Fruit fly (Drosophila melanogaster): Measurements from ENCODE around the gene CG45122.
A peak's percentile ranks its signal among the peaks of the same experiment; 100 is the strongest.

Gene CG45122

dm6 chr3R:13012351-13012750 is 31.6 kb upstream of the CG45122 start (continued):
- peak; percentile 77 for TF ChIP-seq dac (GFP tag; optimal IDR thresholded peaks at IDR 0.05)
- no peak for TF ChIP-seq CG4318 (GFP tag; optimal IDR thresholded peaks at IDR 0.05)
- peak; percentile 63 for TF ChIP-seq Ets96B (tag; optimal IDR thresholded peaks at IDR 0.05)
- peak; percentile 75 for TF ChIP-seq Hr39 (GFP tag; optimal IDR thresholded peaks at IDR 0.05)
- peak; percentile 77 for TF ChIP-seq CG6276 (GFP tag; optimal IDR thresholded peaks at IDR 0.05)
- TF ChIP-seq ss (GFP tag; optimal IDR thresholded peaks at IDR 0.05) = peak; percentile 71 to 75
- peak; percentile 80 for TF ChIP-seq Gug (GFP tag; IDR thresholded peaks at IDR 0.05)
- peak; percentile 47 for TF ChIP-seq spab (GFP tag; optimal IDR thresholded peaks at IDR 0.05)
- TF ChIP-seq CG34406 (GFP tag; optimal IDR thresholded peaks at IDR 0.05) = peak; percentile 56
- peak; percentile 92 for TF ChIP-seq Eip78C (GFP tag)
- peak; percentile 62 for TF ChIP-seq CG8632 (GFP tag; optimal IDR thresholded peaks at IDR 0.05)
- TF ChIP-seq CG7368 (GFP tag; optimal IDR thresholded peaks at IDR 0.05) = peak; percentile 74
- peak; percentile 26 for TF ChIP-seq CG6854 (GFP tag; optimal IDR thresholded peaks at IDR 0.05)
- peak; percentile 87 for TF ChIP-seq svp (GFP tag)
- TF ChIP-seq CG6163 (GFP tag; IDR thresholded peaks at IDR 0.05) = peak; percentile 88
- peak; percentile 77 for TF ChIP-seq OdsH (GFP tag; optimal IDR thresholded peaks at IDR 0.05)
- peak; percentile 58 for TF ChIP-seq Eip75B (GFP tag; optimal IDR thresholded peaks at IDR 0.05)
- TF ChIP-seq esn (GFP tag; optimal IDR thresholded peaks at IDR 0.05) = peak; percentile 81
- peak; percentile 73; the same call in 2 of the 3 replicates for TF ChIP-seq CG8119 (GFP tag; IDR thresholded peaks at IDR 0.05)
- peak; percentile 65 for TF ChIP-seq CG11902 (GFP tag; optimal IDR thresholded peaks at IDR 0.05)
- TF ChIP-seq CG11762 (GFP tag; optimal IDR thresholded peaks at IDR 0.05; ENCODE audit: insufficient read depth) = peak; percentile 33
- TF ChIP-seq CG16779 (tag; optimal IDR thresholded peaks at IDR 0.05) = peak; percentile 53
- peak; percentile 76 for TF ChIP-seq Lpt (GFP tag; optimal IDR thresholded peaks at IDR 0.05)
- TF ChIP-seq CG31627 (GFP tag; optimal IDR thresholded peaks at IDR 0.05) = peak; percentile 80
- peak; percentile 77 for TF ChIP-seq CG6792 (GFP tag; optimal IDR thresholded peaks at IDR 0.05)
- no peak; the same call in 1 of the 2 replicates for TF ChIP-seq CG15336 (GFP tag; IDR thresholded peaks at IDR 0.05)
- TF ChIP-seq CG3032 (tag; optimal IDR thresholded peaks at IDR 0.05) = peak; percentile 49
- peak; percentile 64 for TF ChIP-seq CG9139 (GFP tag; optimal IDR thresholded peaks at IDR 0.05)
- peak; percentile 68 for TF ChIP-seq Smox (GFP tag; optimal IDR thresholded peaks at IDR 0.05)

- TF ChIP-seq CG6163 (GFP tag; IDR thresholded peaks at IDR 0.05) (peak; percentile 59), CG11902 (GFP tag; optimal IDR thresholded peaks at IDR 0.05) (no peak), Gug (GFP tag; IDR thresholded peaks at IDR 0.05) (no peak), dac (GFP tag; optimal IDR thresholded peaks at IDR 0.05) (no peak)
Observed at dm6 chr3R:13012990-13013389, 31.0 kb upstream of the CG45122 start.

- TF ChIP-seq Ets21C (GFP tag; optimal IDR thresholded peaks at IDR 0.05) = no peak
- TF ChIP-seq eg (GFP tag; IDR thresholded peaks at IDR 0.05) = peak; percentile 54
- no peak for TF ChIP-seq pdm3 (GFP tag; optimal IDR thresholded peaks at IDR 0.05)
- TF ChIP-seq CG8119 (GFP tag; IDR thresholded peaks at IDR 0.05) = 0 out of 3 replicates have a peak, but pooled peaks have one; percentile 18
- peak; percentile 45; the same call in 1 of the 2 replicates for TF ChIP-seq CG11294 (GFP tag; IDR thresholded peaks at IDR 0.05)
- TF ChIP-seq CG32006 (GFP tag; optimal IDR thresholded peaks at IDR 0.05) = peak; percentile 55
- TF ChIP-seq CG4318 (GFP tag; optimal IDR thresholded peaks at IDR 0.05) = no peak
- no peak for TF ChIP-seq acj6 (GFP tag; optimal IDR thresholded peaks at IDR 0.05)
- no peak for TF ChIP-seq CG16779 (tag; optimal IDR thresholded peaks at IDR 0.05)
- TF ChIP-seq net (GFP tag; optimal IDR thresholded peaks at IDR 0.05) = no peak
- no peak for TF ChIP-seq esn (GFP tag; optimal IDR thresholded peaks at IDR 0.05)
- TF ChIP-seq CG7368 (GFP tag; optimal IDR thresholded peaks at IDR 0.05) = no peak
- TF ChIP-seq Blimp-1 (GFP tag; optimal IDR thresholded peaks at IDR 0.05) = no peak
- no peak for TF ChIP-seq CG1621 (tag; optimal IDR thresholded peaks at IDR 0.05)
- peak; percentile 51 for TF ChIP-seq CG15336 (GFP tag; IDR thresholded peaks at IDR 0.05)
- peak; percentile 43 for TF ChIP-seq Hr4 (GFP tag; optimal IDR thresholded peaks at IDR 0.05)
- TF ChIP-seq CG6163 (GFP tag; IDR thresholded peaks at IDR 0.05) = peak; percentile 41; the same call in 2 of the 3 replicates
- no peak for TF ChIP-seq CG11762 (GFP tag; optimal IDR thresholded peaks at IDR 0.05; ENCODE audit: insufficient read depth)
- no peak; the same call in 1 of the 2 replicates for TF ChIP-seq Gug (GFP tag; IDR thresholded peaks at IDR 0.05)
Observed at dm6 chr3R:13014168-13014881, 29.6 kb upstream of the CG45122 start.
